Worm (Caenorhabditis elegans) whole organism, young adult: ENCODE results near the gene fipr-6.

Source experiments
- B0336.3 ChIP-seq: fragments of 200-800 bp; sonication (Bioruptor generic); IDR thresholded peaks from 2 replicates; pipeline ENCODE4 v1.3.6; 2022; ENCODE audit warnings: missing genetic modification characterization, missing compliant biosample characterization
- F49E8.2 ChIP-seq: sonication (generic microtip); optimal IDR thresholded peaks from 3 replicates; lab custom pipeline; 2017; ENCODE audit warnings: missing genetic modification characterization, mild to moderate bottlenecking, missing compliant biosample characterization, antibody characterized with exemption, moderate library complexity; ENCODE audit not compliant: insufficient read depth
- ceh-40 ChIP-seq: fragments of 200-800 bp; sonication (Bioruptor generic); IDR thresholded peaks from 2 replicates; pipeline ENCODE4 v1.3.6; 2022; ENCODE audit warnings: missing genetic modification characterization, missing compliant biosample characterization
- dpff-1 ChIP-seq: sonication (generic microtip); optimal IDR thresholded peaks from 2 replicates; lab custom pipeline; 2017; ENCODE audit warnings: mild to moderate bottlenecking, missing genetic modification characterization, missing compliant biosample characterization
- dpl-1 ChIP-seq: fragments of 150-350 bp; optimal IDR thresholded peaks from 2 replicates; lab custom pipeline; 2014; ENCODE audit warnings: missing biosample characterization, missing genetic modification reagents, missing genetic modification characterization
- nfya-1 ChIP-seq: sonication (generic microtip); optimal IDR thresholded peaks from 2 replicates; lab custom pipeline; 2017; ENCODE audit warnings: antibody characterized with exemption, missing compliant biosample characterization, missing genetic modification characterization, borderline replicate concordance; ENCODE audit not compliant: insufficient read depth
- nhr-80 ChIP-seq: sonication (generic microtip); optimal IDR thresholded peaks from 2 replicates; lab custom pipeline; 2016; ENCODE audit warnings: missing genetic modification characterization, missing compliant biosample characterization
- unc-130 ChIP-seq: sonication (generic microtip); optimal IDR thresholded peaks from 2 replicates; lab custom pipeline; 2016; ENCODE audit warnings: missing genetic modification reagents, missing genetic modification characterization, missing compliant biosample characterization
- ztf-3 ChIP-seq: fragments of 200-800 bp; sonication (Bioruptor generic); optimal IDR thresholded peaks from 2 replicates; lab custom pipeline; 2018; ENCODE audit warnings: mild to moderate bottlenecking, missing genetic modification characterization, missing compliant biosample characterization

- TF ChIP-seq unc-130 (no peak), ztf-3 (GFP tag; lab: Kevin White, UChicago) (no peak), nhr-80 (no peak), B0336.3 (no peak), dpff-1 (tag; lab: Kevin White, UChicago) (no peak), nfya-1 (tag; lab: Kevin White, UChicago) (no peak), ceh-40 (no peak), dpl-1 (GFP tag; lab: Kevin White, UChicago) (no peak), F49E8.2 (tag; lab: Kevin White, UChicago) (no peak)
Measured at ce11 chrV:10239861-10240260, 8.8 kb downstream of the fipr-6 start, which contains the start of gene fipr-8.
